Fruit fly (Drosophila melanogaster): Measurements from ENCODE around the gene CG18545.

DNA sequence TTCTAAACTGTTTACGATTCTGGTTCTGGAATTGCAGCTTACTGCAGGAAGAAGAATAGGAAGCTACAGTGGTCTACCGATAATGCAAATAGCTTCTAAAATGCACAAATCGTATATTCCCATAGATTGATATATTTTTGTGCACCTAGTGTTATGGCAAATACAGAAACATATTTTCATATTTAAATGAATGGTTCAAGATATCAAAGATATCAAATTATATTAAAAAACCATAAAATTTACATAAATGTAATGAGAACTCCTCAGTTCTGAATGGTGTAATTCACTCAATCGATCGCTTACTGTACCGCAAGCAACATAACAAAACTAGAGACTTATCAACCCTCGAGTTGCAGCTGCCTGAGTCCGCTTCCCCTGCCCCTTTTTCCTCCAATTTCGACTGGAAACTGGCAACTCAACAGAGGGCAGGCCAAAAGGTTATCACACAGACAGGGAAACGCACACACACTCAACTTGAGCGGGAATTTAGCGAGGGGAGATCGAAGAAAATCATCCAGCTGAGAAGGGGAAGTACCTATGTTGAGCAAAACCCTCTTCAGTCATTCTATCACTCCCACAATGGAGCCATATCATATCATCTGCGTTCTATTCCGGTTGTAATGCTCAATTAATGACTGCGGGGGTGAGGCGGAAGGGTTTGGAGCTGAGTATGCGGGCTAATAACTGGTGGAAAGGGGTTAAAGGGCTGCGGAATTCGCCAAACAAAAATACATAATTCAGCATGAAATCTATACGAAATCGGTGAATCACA, 13.4 kb downstream of the CG18545 start:
- TF ChIP-seq psq (GFP tag; optimal IDR thresholded peaks at IDR 0.05) (peak; percentile 12), Mio (GFP tag; optimal IDR thresholded peaks at IDR 0.05) (no peak), Vsx2 (GFP tag; optimal IDR thresholded peaks at IDR 0.05; ENCODE audit: partially characterized antibody) (no peak), h (GFP tag; optimal IDR thresholded peaks at IDR 0.05) (peak; percentile 41), Rel (GFP tag; optimal IDR thresholded peaks at IDR 0.05) (no peak), Rel (tag; optimal IDR thresholded peaks at IDR 0.05) (peak; percentile 24), dl (GFP tag; optimal IDR thresholded peaks at IDR 0.05; ENCODE audit: insufficient read depth in 1 of 2, partially characterized antibody in 2 of 2) (no peak), brk (GFP tag; optimal IDR thresholded peaks at IDR 0.05) (no peak), Dfd (GFP tag; optimal IDR thresholded peaks at IDR 0.05) (no peak), foxo (GFP tag; optimal IDR thresholded peaks at IDR 0.05) (peak in 1 of 2 experiments; percentile 44), br (GFP tag; optimal IDR thresholded peaks at IDR 0.05) (no peak), Myc (optimal IDR thresholded peaks at IDR 0.05) (no peak), Abd-B (GFP tag; optimal IDR thresholded peaks at IDR 0.05) (no peak), Hr83 (GFP tag; optimal IDR thresholded peaks at IDR 0.05; ENCODE audit: poor library complexity, severe bottlenecking) (no peak)

Measured in whole organism, wandering third instar larva.